Fruit fly (Drosophila melanogaster) whole organism: ENCODE data around the gene mal.

Experiments used
- CG8478 ChIP-seq: fragments of >200 bp; optimal IDR thresholded peaks from 2 replicates; lab custom pipeline; 2018; ENCODE audit warnings: inconsistent platforms
- Dll ChIP-seq: fragments of >200 bp; optimal IDR thresholded peaks from 2 replicates; lab custom pipeline; 2017
- EcR ChIP-seq, 2 experiments: fragments of >200 bp; optimal IDR thresholded peaks; 2 replicates each; lab custom pipeline; 2017; ENCODE audit warnings: missing biosample characterization in 2 of 2, missing genetic modification characterization in 2 of 2, missing genetic modification reagents in 2 of 2
- pan ChIP-seq: fragments of >200 bp; optimal IDR thresholded peaks from 2 replicates; lab custom pipeline; 2017
- psq ChIP-seq: fragments of >200 bp; optimal IDR thresholded peaks from 2 replicates; lab custom pipeline; 2017
- usp ChIP-seq: fragments of >200 bp; optimal IDR thresholded peaks from 2 replicates; lab custom pipeline; 2017; ENCODE audit warnings: missing biosample characterization, missing genetic modification characterization, mixed read lengths

Gene mal

dm6 chrX:20448828-20449427, 19.5 kb downstream of the mal start, which contains the start of gene tbc:
tbc (plus strand) TSS chrX:20449331.
- TF ChIP-seq psq (lab: Kevin White, UChicago) (no peak), CG8478 (no peak)

dm6 chrX:20466382-20466928, 37.0 kb downstream of the mal start:
- no peak for TF ChIP-seq Dll (lab: Kevin White, UChicago)
- TF ChIP-seq pan (lab: Kevin White, UChicago), result no peak
- no peak for TF ChIP-seq psq (lab: Kevin White, UChicago)
- TF ChIP-seq EcR (GFP tag; optimal IDR thresholded peaks at IDR 0.05; lab: Kevin White, UChicago), result no peak
- no peak for TF ChIP-seq usp
- no peak for TF ChIP-seq CG8478

dm6 chrX:20467155-20467554, 37.7 kb downstream of the mal start, which contains the start of gene GstT3:
GstT3 (plus strand) TSS chrX:20467455.
- no peak for TF ChIP-seq Dll (lab: Kevin White, UChicago)
- no peak for TF ChIP-seq CG8478
- no peak for TF ChIP-seq pan (lab: Kevin White, UChicago)
- no peak for TF ChIP-seq psq (lab: Kevin White, UChicago)
- no peak for TF ChIP-seq usp
- no peak for TF ChIP-seq EcR (GFP tag; optimal IDR thresholded peaks at IDR 0.05; lab: Kevin White, UChicago)

DNA sequence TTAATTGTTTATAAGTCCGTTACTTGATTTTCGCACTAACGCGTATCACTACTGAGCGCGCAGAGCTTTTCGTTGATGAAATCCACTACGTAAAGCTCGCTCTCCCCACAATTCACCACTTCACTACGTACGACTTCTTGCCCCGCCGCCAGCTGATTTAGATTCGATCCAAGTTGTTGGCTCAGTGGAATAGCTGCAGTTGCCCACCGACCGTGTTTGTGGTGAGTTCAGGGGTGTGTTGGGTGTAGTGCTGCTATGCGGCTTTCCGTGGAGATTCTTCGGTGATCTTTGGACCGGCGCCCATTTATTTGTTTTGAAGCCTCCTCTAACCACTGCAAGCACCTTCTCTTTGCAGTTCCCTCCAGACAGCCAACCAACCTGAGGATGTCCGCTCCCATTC, 38.7 kb downstream of the mal start:
- TF ChIP-seq usp, result no peak

dm6 chrX:20470701-20471100, 41.2 kb downstream of the mal start:
- TF ChIP-seq usp, result no peak
- TF ChIP-seq pan (lab: Kevin White, UChicago), result no peak

dm6 chrX:20478674-20479073, 49.2 kb downstream of the mal start:
- TF ChIP-seq CG8478, result no peak
- TF ChIP-seq Dll (lab: Kevin White, UChicago), result no peak
- TF ChIP-seq usp, result no peak
- TF ChIP-seq pan (lab: Kevin White, UChicago), result no peak
- TF ChIP-seq psq (lab: Kevin White, UChicago), result no peak
- no peak for TF ChIP-seq EcR (GFP tag; optimal IDR thresholded peaks at IDR 0.05; lab: Kevin White, UChicago)

- TF ChIP-seq Dll (lab: Kevin White, UChicago), result no peak
- TF ChIP-seq pan (lab: Kevin White, UChicago), result no peak
- no peak for TF ChIP-seq psq (lab: Kevin White, UChicago)
- TF ChIP-seq usp, result no peak
- TF ChIP-seq EcR (GFP tag; optimal IDR thresholded peaks at IDR 0.05; lab: Kevin White, UChicago), result no peak
- no peak for TF ChIP-seq CG8478
Observed at dm6 chrX:20480382-20480781, 50.9 kb downstream of the mal start.

DNA sequence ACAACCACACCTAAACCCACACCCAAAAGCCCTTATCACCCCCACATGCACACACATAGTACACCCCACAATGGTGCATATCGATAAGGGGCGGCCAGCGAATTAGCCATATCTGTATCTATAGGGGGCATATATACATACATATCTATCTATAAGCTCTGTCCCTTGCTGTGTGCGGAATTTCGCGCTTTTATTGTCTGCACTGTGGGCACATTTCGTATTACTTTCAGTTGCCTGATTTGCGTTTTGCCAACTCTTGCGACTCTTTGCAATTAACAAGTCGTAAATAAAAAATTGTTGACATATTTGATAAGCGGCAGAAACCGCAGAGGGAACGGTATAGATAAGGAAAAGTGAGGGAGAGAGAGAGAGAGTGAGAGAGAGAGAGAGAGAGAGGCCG, 51.9 kb downstream of the mal start:
- TF ChIP-seq psq (lab: Kevin White, UChicago), result no peak
- TF ChIP-seq Dll (lab: Kevin White, UChicago), result no peak
- no peak for TF ChIP-seq usp
- TF ChIP-seq EcR (GFP tag; optimal IDR thresholded peaks at IDR 0.05; lab: Kevin White, UChicago), result no peak
- no peak for TF ChIP-seq CG8478
- TF ChIP-seq pan (lab: Kevin White, UChicago), result no peak
